Worm (Caenorhabditis elegans) whole organism, L3 larva: Measurements from ENCODE around the gene osm-10.

ENCODE experiments used
- ama-1 ChIP-seq: fragments of 150-350 bp; optimal IDR thresholded peaks from 2 replicates; lab custom pipeline; 2018
- elt-2 ChIP-seq: sonication (generic microtip); optimal IDR thresholded peaks from 2 replicates; lab custom pipeline; 2016; ENCODE audit warnings: missing genetic modification reagents, mild to moderate bottlenecking, missing genetic modification characterization, missing compliant biosample characterization
- elt-3 ChIP-seq, 3 experiments: fragments of 150-350 bp in 1 of 3; sonication (generic microtip) in 2 of 3; optimal IDR thresholded peaks; 2 replicates in 2 of 3; 4 replicates in 1 of 3; lab custom pipeline; 2014 to 2017; ENCODE audit warnings: missing biosample characterization in 3 of 3, missing genetic modification characterization in 3 of 3
- eor-1 ChIP-seq, 2 experiments: fragments of 150-350 bp; optimal IDR thresholded peaks; 2 replicates each; lab custom pipeline; 2014 to 2018; ENCODE audit warnings: missing biosample characterization in 2 of 2, missing genetic modification characterization in 2 of 2
- nfya-1 ChIP-seq: sonication (generic microtip); optimal IDR thresholded peaks from 2 replicates; lab custom pipeline; 2017; ENCODE audit warnings: missing genetic modification characterization, mild to moderate bottlenecking, missing compliant biosample characterization, antibody characterized with exemption, moderate library complexity; ENCODE audit not compliant: insufficient read depth
- nhr-43 ChIP-seq: sonication (generic microtip); optimal IDR thresholded peaks from 2 replicates; lab custom pipeline; 2016; ENCODE audit warnings: mild to moderate bottlenecking, missing genetic modification characterization, missing compliant biosample characterization; ENCODE audit not compliant: poor library complexity, severe bottlenecking
- unc-39 ChIP-seq: sonication (generic microtip); optimal IDR thresholded peaks from 4 replicates; lab custom pipeline; 2017; ENCODE audit warnings: missing biosample characterization, missing genetic modification characterization
- ztf-11 ChIP-seq: fragments of 150-350 bp; optimal IDR thresholded peaks from 2 replicates; lab custom pipeline; 2014; ENCODE audit warnings: missing biosample characterization, missing genetic modification characterization

DNA sequence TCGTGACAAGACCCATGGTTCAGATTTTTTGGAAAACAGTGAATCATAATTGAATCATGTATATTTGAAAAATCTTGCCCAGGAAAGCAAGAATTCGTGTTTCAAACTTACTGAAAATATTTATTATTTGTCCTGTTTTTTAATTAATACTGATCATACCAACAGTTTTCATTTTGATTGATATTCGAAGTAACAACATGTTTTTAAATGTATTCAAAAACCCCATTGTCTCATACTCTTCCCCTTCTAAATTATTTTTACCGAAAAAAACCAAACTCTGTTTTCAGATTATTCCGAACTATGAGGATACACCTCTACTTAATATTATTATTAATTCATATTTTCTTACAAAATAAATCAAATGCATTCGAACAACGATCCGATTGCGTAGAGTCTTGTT, 26.9 kb upstream of the osm-10 start, which contains the start of gene R151.1:
- TF ChIP-seq ztf-11 (tag; lab: Kevin White, UChicago) (no peak), nhr-43 (tag; lab: Kevin White, UChicago) (no peak), ama-1 (no peak), elt-2 (tag; lab: Kevin White, UChicago) (no peak), unc-39 (tag; lab: Kevin White, UChicago) (no peak), eor-1 (tag; optimal IDR thresholded peaks at IDR 0.05; lab: Kevin White, UChicago) (no peak), nfya-1 (tag; lab: Kevin White, UChicago) (no peak), elt-3 (tag; optimal IDR thresholded peaks at IDR 0.05; lab: Kevin White, UChicago) (no peak)
